Fruit fly (Drosophila melanogaster): ENCODE results near the gene glec.

glec gene

dm6 chr3R:21836614-21837013 lies 19.5 kb downstream of the glec start (continued):
- TF ChIP-seq sc (optimal IDR thresholded peaks at IDR 0.05) (no peak), sc (GFP tag; optimal IDR thresholded peaks at IDR 0.05) (no peak), chm (GFP tag; IDR thresholded peaks at IDR 0.05) (no peak), Rfx (GFP tag; IDR thresholded peaks at IDR 0.05) (no peak), CG2202 (tag; optimal IDR thresholded peaks at IDR 0.05) (no peak), CG14014 (GFP tag; IDR thresholded peaks at IDR 0.05) (no peak), Ets65A (GFP tag) (no peak), ato (GFP tag; IDR thresholded peaks at IDR 0.05; ENCODE audit: partially characterized antibody) (no peak), row (GFP tag; IDR thresholded peaks at IDR 0.05) (peak; percentile 22; the same call in 1 of the 3 replicates), dmrt99B (tag; optimal IDR thresholded peaks at IDR 0.05) (no peak), caup (GFP tag; optimal IDR thresholded peaks at IDR 0.05; ENCODE audit: severe bottlenecking) (no peak), Sry-β (GFP tag; optimal IDR thresholded peaks at IDR 0.05) (no peak), dmrt11E (tag; optimal IDR thresholded peaks at IDR 0.05) (no peak), CG2199 (GFP tag; IDR thresholded peaks at IDR 0.05) (0 out of 3 replicates have a peak, but pooled peaks have one; percentile 37), CG11560 (tag; IDR thresholded peaks at IDR 0.05) (no peak), Dbx (GFP tag; IDR thresholded peaks at IDR 0.05) (no peak), Jarid2 (GFP tag; optimal IDR thresholded peaks at IDR 0.05) (no peak), Spps (tag; optimal IDR thresholded peaks at IDR 0.05) (no peak), knrl (GFP tag; IDR thresholded peaks at IDR 0.05; ENCODE audit: partially characterized antibody) (no peak), Gug (GFP tag; IDR thresholded peaks at IDR 0.05) (no peak), CG17186 (GFP tag; optimal IDR thresholded peaks at IDR 0.05) (no peak), Scr (GFP tag; IDR thresholded peaks at IDR 0.05; ENCODE audit: partially characterized antibody) (no peak; the same call in 1 of the 2 replicates), CG18011 (GFP tag; optimal IDR thresholded peaks at IDR 0.05) (no peak), lbe (GFP tag; optimal IDR thresholded peaks at IDR 0.05) (no peak), en (GFP tag; optimal IDR thresholded peaks at IDR 0.05) (no peak), CG9876 (GFP tag; optimal IDR thresholded peaks at IDR 0.05) (no peak), Usf (GFP tag; optimal IDR thresholded peaks at IDR 0.05) (no peak), CG10462 (GFP tag; optimal IDR thresholded peaks at IDR 0.05) (no peak), CG3281 (GFP tag; optimal IDR thresholded peaks at IDR 0.05) (no peak), pnt (GFP tag; optimal IDR thresholded peaks at IDR 0.05) (no peak), Abd-B (GFP tag; optimal IDR thresholded peaks at IDR 0.05) (no peak), ERR (GFP tag; optimal IDR thresholded peaks at IDR 0.05) (no peak), zf30C (GFP tag; optimal IDR thresholded peaks at IDR 0.05) (no peak), CoRest (tag; optimal IDR thresholded peaks at IDR 0.05) (no peak), exex (tag; optimal IDR thresholded peaks at IDR 0.05) (no peak), HHEX (GFP tag; optimal IDR thresholded peaks at IDR 0.05) (no peak), ftz-f1 (GFP tag; optimal IDR thresholded peaks at IDR 0.05) (no peak), CG12769 (tag; optimal IDR thresholded peaks at IDR 0.05) (peak; percentile 63), Dad (GFP tag; optimal IDR thresholded peaks at IDR 0.05) (no peak), lmd (GFP tag; IDR thresholded peaks at IDR 0.05) (no peak), sd (tag; optimal IDR thresholded peaks at IDR 0.05) (peak; percentile 94), CG8359 (GFP tag; optimal IDR thresholded peaks at IDR 0.05; ENCODE audit: borderline replicate concordance) (no peak), CG2129 (GFP tag; IDR thresholded peaks at IDR 0.05; ENCODE audit: partially characterized antibody) (no peak), Max (GFP tag; optimal IDR thresholded peaks at IDR 0.05) (no peak), C15 (GFP tag; IDR thresholded peaks at IDR 0.05) (no peak), NFAT (GFP tag; IDR thresholded peaks at IDR 0.05) (no peak), p53 (GFP tag; optimal IDR thresholded peaks at IDR 0.05) (no peak), trem (tag; optimal IDR thresholded peaks at IDR 0.05) (no peak), Sox102F (GFP tag; optimal IDR thresholded peaks at IDR 0.05) (no peak), CG12104 (GFP tag; optimal IDR thresholded peaks at IDR 0.05) (no peak), Opbp (GFP tag; IDR thresholded peaks at IDR 0.05; ENCODE audit: partially characterized antibody) (no peak)
